Fruit fly (Drosophila melanogaster): Measurements from ENCODE around the gene CG33939.

dm6 chrX:19201630-19202029 lies 26.9 kb upstream of the CG33939 start, which contains the start of gene CG7990:
- no peak for TF ChIP-seq pan (optimal IDR thresholded peaks at IDR 0.05)
- TF ChIP-seq lola (GFP tag; optimal IDR thresholded peaks at IDR 0.05) = no peak
- no peak for TF ChIP-seq Mio (GFP tag; optimal IDR thresholded peaks at IDR 0.05)
- no peak for TF ChIP-seq Jra (GFP tag; optimal IDR thresholded peaks at IDR 0.05)
- TF ChIP-seq br (GFP tag; optimal IDR thresholded peaks at IDR 0.05) = no peak
- TF ChIP-seq Vsx2 (GFP tag; optimal IDR thresholded peaks at IDR 0.05; ENCODE audit: partially characterized antibody) = no peak
- TF ChIP-seq ey (GFP tag; optimal IDR thresholded peaks at IDR 0.05) = no peak
- TF ChIP-seq dsf (GFP tag; optimal IDR thresholded peaks at IDR 0.05; ENCODE audit: borderline replicate concordance) = no peak
- TF ChIP-seq sage (GFP tag; optimal IDR thresholded peaks at IDR 0.05) = no peak
- TF ChIP-seq Dfd (GFP tag; optimal IDR thresholded peaks at IDR 0.05) = no peak
- TF ChIP-seq jim (GFP tag; optimal IDR thresholded peaks at IDR 0.05) = no peak
